Fruit fly (Drosophila melanogaster) whole organism, embryonic: Measurements from ENCODE around the gene CG4364.
A peak's percentile ranks its signal among the peaks of the same experiment; 100 is the strongest.

Experiments
- Ada2b ChIP-seq: fragments of 200-800 bp; sonication (Bioruptor generic); IDR thresholded peaks from 2 replicates; pipeline ENCODE4 v1.3.6; 2022; ENCODE audit warnings: missing biosample characterization, missing genetic modification characterization
- B-H1 ChIP-seq: fragments of 200-800 bp; sonication (Bioruptor generic); IDR thresholded peaks from 3 replicates; pipeline ENCODE4 v1.3.6; 2022; ENCODE audit warnings: missing biosample characterization, missing genetic modification characterization
- CG1024 ChIP-seq: fragments of 200-800 bp; sonication (Bioruptor generic); IDR thresholded peaks from 2 replicates; pipeline ENCODE4 v1.3.6; 2022; ENCODE audit warnings: missing biosample characterization, missing genetic modification characterization
- CG10431 ChIP-seq: fragments of 200-800 bp; sonication (Bioruptor generic); optimal IDR thresholded peaks from 3 replicates; lab custom pipeline; 2018; ENCODE audit warnings: missing biosample characterization, mild to moderate bottlenecking, missing genetic modification characterization
- CG11247 ChIP-seq: fragments of 200-800 bp; sonication (Bioruptor generic); IDR thresholded peaks from 2 replicates; pipeline ENCODE4 v1.3.6; 2022; ENCODE audit warnings: missing biosample characterization, missing genetic modification characterization
- CG11723 ChIP-seq: fragments of 200-800 bp; sonication (Bioruptor generic); optimal IDR thresholded peaks from 2 replicates; lab custom pipeline; 2017; ENCODE audit warnings: missing biosample characterization, mild to moderate bottlenecking, missing genetic modification characterization
- CG12942 ChIP-seq: fragments of 200-800 bp; sonication (Bioruptor generic); optimal IDR thresholded peaks from 3 replicates; lab custom pipeline; 2016; ENCODE audit warnings: missing biosample characterization, missing genetic modification characterization
- CG14050 ChIP-seq: fragments of 200-800 bp; sonication (Bioruptor generic); IDR thresholded peaks from 3 replicates; pipeline ENCODE4 v1.3.6; 2022; ENCODE audit warnings: missing biosample characterization, missing genetic modification characterization
- CG14860 ChIP-seq: fragments of 200-800 bp; sonication (Bioruptor generic); IDR thresholded peaks from 3 replicates; pipeline ENCODE4 v1.3.6; 2022; ENCODE audit warnings: missing biosample characterization, missing genetic modification characterization; ENCODE audit not compliant: partially characterized antibody
- CG16863 ChIP-seq: fragments of 200-800 bp; sonication (Bioruptor generic); optimal IDR thresholded peaks from 3 replicates; lab custom pipeline; 2016; ENCODE audit warnings: missing biosample characterization, missing genetic modification characterization
- CG17568 ChIP-seq: fragments of 200-800 bp; sonication (Bioruptor generic); optimal IDR thresholded peaks from 2 replicates; lab custom pipeline; 2018; ENCODE audit warnings: missing biosample characterization, mild to moderate bottlenecking, missing genetic modification characterization, moderate library complexity
- CG1792 ChIP-seq: fragments of 200-800 bp; sonication (Bioruptor generic); optimal IDR thresholded peaks from 2 replicates; lab custom pipeline; 2016; ENCODE audit warnings: missing biosample characterization, missing genetic modification characterization
- CG2202 ChIP-seq: fragments of 200-800 bp; sonication (Bioruptor generic); optimal IDR thresholded peaks from 2 replicates; lab custom pipeline; 2018; ENCODE audit warnings: missing biosample characterization, mild to moderate bottlenecking, missing genetic modification characterization
- CG31365 ChIP-seq: fragments of 200-800 bp; sonication (Bioruptor generic); optimal IDR thresholded peaks from 2 replicates; lab custom pipeline; 2018; ENCODE audit warnings: missing biosample characterization, mild to moderate bottlenecking, missing genetic modification characterization
- CG33557 ChIP-seq: fragments of 200-800 bp; sonication (Bioruptor generic); optimal IDR thresholded peaks from 2 replicates; lab custom pipeline; 2019; ENCODE audit warnings: missing biosample characterization, mild to moderate bottlenecking, missing genetic modification characterization, moderate library complexity
- CG3726 ChIP-seq: fragments of 200-800 bp; sonication (Bioruptor generic); IDR thresholded peaks from 3 replicates; pipeline ENCODE4, ENCODE4 v1.3.6; 2022; ENCODE audit warnings: missing biosample characterization, missing genetic modification characterization
- CG42726 ChIP-seq: fragments of 200-800 bp; sonication (Bioruptor generic); IDR thresholded peaks from 2 replicates; pipeline ENCODE4 v1.3.6; 2022; ENCODE audit warnings: missing biosample characterization, missing genetic modification characterization; ENCODE audit not compliant: partially characterized antibody
- CG4854 ChIP-seq: fragments of 200-800 bp; sonication (Bioruptor generic); optimal IDR thresholded peaks from 2 replicates; lab custom pipeline; 2016; ENCODE audit warnings: missing biosample characterization, missing genetic modification characterization, inconsistent platforms
- CG6854 ChIP-seq: fragments of 200-800 bp; sonication (Bioruptor generic); optimal IDR thresholded peaks from 3 replicates; lab custom pipeline; 2017; ENCODE audit warnings: missing biosample characterization, mild to moderate bottlenecking, missing genetic modification characterization
- CG7372 ChIP-seq: fragments of 200-800 bp; sonication (Bioruptor generic); IDR thresholded peaks from 2 replicates; pipeline ENCODE4 v1.3.6; 2022; ENCODE audit warnings: missing biosample characterization, missing genetic modification characterization
- CG7987 ChIP-seq: fragments of 200-800 bp; sonication (Bioruptor generic); optimal IDR thresholded peaks from 2 replicates; lab custom pipeline; 2018; ENCODE audit warnings: missing biosample characterization, mild to moderate bottlenecking, missing genetic modification characterization, moderate library complexity
- Dp ChIP-seq: fragments of 200-800 bp; sonication (Bioruptor generic); optimal IDR thresholded peaks from 2 replicates; lab custom pipeline; 2018; ENCODE audit warnings: missing biosample characterization, mild to moderate bottlenecking, missing genetic modification characterization, moderate library complexity
- Drgx ChIP-seq: fragments of 200-800 bp; sonication (Bioruptor generic); IDR thresholded peaks from 2 replicates; pipeline ENCODE4 v1.3.6; 2022; ENCODE audit warnings: missing biosample characterization, missing genetic modification characterization
- H2.0 ChIP-seq: fragments of 200-800 bp; sonication (Bioruptor generic); IDR thresholded peaks from 2 replicates; pipeline ENCODE4 v1.3.6; 2022; ENCODE audit warnings: missing biosample characterization, missing genetic modification characterization
- Hr3 ChIP-seq: fragments of 200-800 bp; sonication (Bioruptor generic); optimal IDR thresholded peaks from 3 replicates; lab custom pipeline; 2016; ENCODE audit warnings: missing biosample characterization, missing genetic modification characterization
- Lpt ChIP-seq: fragments of >200 bp; optimal IDR thresholded peaks from 2 replicates; lab custom pipeline; 2018; ENCODE audit warnings: missing biosample characterization, missing genetic modification characterization
- MBD-R2 ChIP-seq: fragments of 200-800 bp; sonication (Bioruptor generic); IDR thresholded peaks from 2 replicates; pipeline ENCODE4 v1.3.6; 2022; ENCODE audit warnings: missing biosample characterization, missing genetic modification characterization
- Med ChIP-seq: fragments of 200-800 bp; sonication (Bioruptor generic); peaks from one replicate; lab custom pipeline; 2016; ENCODE audit warnings: missing biosample characterization, missing genetic modification characterization, mild to moderate bottlenecking, inconsistent platforms, moderate library complexity
- Stat92E ChIP-seq, 3 experiments: fragments of >200 bp in 2 of 3; fragments of 200-800 bp in 1 of 3; sonication (Bioruptor generic) in 1 of 3; optimal IDR thresholded peaks; 2 replicates each; lab custom pipeline; 2017 to 2019; ENCODE audit warnings: missing biosample characterization in 3 of 3, missing genetic modification characterization in 3 of 3, mild to moderate bottlenecking in 1 of 3, moderate library complexity in 1 of 3
- bbx ChIP-seq: fragments of 200-800 bp; sonication (Bioruptor generic); IDR thresholded peaks from 2 replicates; pipeline ENCODE4 v1.3.6; 2022; ENCODE audit warnings: missing biosample characterization, missing genetic modification characterization; ENCODE audit not compliant: partially characterized antibody
- chinmo ChIP-seq: fragments of 200-800 bp; sonication (Bioruptor generic); IDR thresholded peaks from 4 replicates; pipeline ENCODE4 v1.3.6; 2022; ENCODE audit warnings: missing biosample characterization, missing genetic modification characterization; ENCODE audit not compliant: partially characterized antibody
- chn ChIP-seq: fragments of 200-800 bp; sonication (Bioruptor generic); optimal IDR thresholded peaks from 2 replicates; lab custom pipeline; 2016; ENCODE audit warnings: missing biosample characterization, missing genetic modification characterization
- cwo ChIP-seq: fragments of 200-800 bp; sonication (Bioruptor generic); optimal IDR thresholded peaks from 3 replicates; lab custom pipeline; 2017; ENCODE audit warnings: missing biosample characterization, missing genetic modification characterization, mild to moderate bottlenecking, moderate library complexity, missing genetic modification reagents
- dm ChIP-seq: fragments of 200-800 bp; sonication (Bioruptor generic); optimal IDR thresholded peaks from 3 replicates; lab custom pipeline; 2016; ENCODE audit warnings: missing biosample characterization, missing genetic modification characterization
- en ChIP-seq: fragments of 200-800 bp; sonication (Bioruptor generic); optimal IDR thresholded peaks from 2 replicates; lab custom pipeline; 2016; ENCODE audit warnings: missing biosample characterization, missing genetic modification characterization
- exex ChIP-seq: fragments of 200-800 bp; sonication (Bioruptor generic); optimal IDR thresholded peaks from 4 replicates; lab custom pipeline; 2018; ENCODE audit warnings: missing biosample characterization, mild to moderate bottlenecking, missing genetic modification characterization, moderate library complexity
- fd102C ChIP-seq: fragments of 200-800 bp; sonication (Bioruptor generic); optimal IDR thresholded peaks from 2 replicates; lab custom pipeline; 2018; ENCODE audit warnings: missing biosample characterization, mild to moderate bottlenecking, missing genetic modification characterization, moderate library complexity
- fd64A ChIP-seq: fragments of 200-800 bp; sonication (Bioruptor generic); optimal IDR thresholded peaks from 3 replicates; lab custom pipeline; 2018; ENCODE audit warnings: missing biosample characterization, mild to moderate bottlenecking, missing genetic modification characterization
- gcm2 ChIP-seq: fragments of 200-800 bp; sonication (Bioruptor generic); optimal IDR thresholded peaks from 2 replicates; lab custom pipeline; 2016; ENCODE audit warnings: missing biosample characterization, missing genetic modification characterization
- her ChIP-seq: fragments of 200-800 bp; sonication (Bioruptor generic); optimal IDR thresholded peaks from 2 replicates; lab custom pipeline; 2016; ENCODE audit warnings: missing biosample characterization, missing genetic modification characterization
- inv ChIP-seq: fragments of 200-800 bp; sonication (Bioruptor generic); IDR thresholded peaks from 2 replicates; pipeline ENCODE4 v1.3.6; 2022; ENCODE audit warnings: missing biosample characterization, missing genetic modification characterization; ENCODE audit not compliant: partially characterized antibody
- mld ChIP-seq: fragments of 200-800 bp; sonication (Bioruptor generic); IDR thresholded peaks from 3 replicates; pipeline ENCODE4 v1.3.6; 2022; ENCODE audit warnings: missing biosample characterization, missing genetic modification characterization; ENCODE audit not compliant: partially characterized antibody
- pros ChIP-seq: fragments of 200-800 bp; sonication (Bioruptor generic); optimal IDR thresholded peaks from 3 replicates; lab custom pipeline; 2019; ENCODE audit warnings: missing biosample characterization, mild to moderate bottlenecking, missing genetic modification characterization, moderate library complexity
- ssp ChIP-seq: fragments of 200-800 bp; sonication (Bioruptor generic); IDR thresholded peaks from 2 replicates; pipeline ENCODE4 v1.3.6; 2022; ENCODE audit warnings: missing biosample characterization, missing genetic modification characterization
- trh ChIP-seq: fragments of 200-800 bp; sonication (Bioruptor generic); optimal IDR thresholded peaks from 2 replicates; lab custom pipeline; 2016; ENCODE audit warnings: missing biosample characterization, missing genetic modification characterization
- twi ChIP-seq: fragments of 200-800 bp; optimal IDR thresholded peaks from 2 replicates; lab custom pipeline; 2019; ENCODE audit warnings: missing biosample characterization, mild to moderate bottlenecking, missing genetic modification characterization, moderate library complexity
- unc-4 ChIP-seq: fragments of 200-800 bp; sonication (Bioruptor generic); IDR thresholded peaks from 2 replicates; pipeline ENCODE4 v1.3.6; 2022; ENCODE audit warnings: missing biosample characterization, missing genetic modification characterization; ENCODE audit not compliant: partially characterized antibody
- yki ChIP-seq: fragments of >200 bp; optimal IDR thresholded peaks from 3 replicates; lab custom pipeline; 2018

CG4364 gene

DNA sequence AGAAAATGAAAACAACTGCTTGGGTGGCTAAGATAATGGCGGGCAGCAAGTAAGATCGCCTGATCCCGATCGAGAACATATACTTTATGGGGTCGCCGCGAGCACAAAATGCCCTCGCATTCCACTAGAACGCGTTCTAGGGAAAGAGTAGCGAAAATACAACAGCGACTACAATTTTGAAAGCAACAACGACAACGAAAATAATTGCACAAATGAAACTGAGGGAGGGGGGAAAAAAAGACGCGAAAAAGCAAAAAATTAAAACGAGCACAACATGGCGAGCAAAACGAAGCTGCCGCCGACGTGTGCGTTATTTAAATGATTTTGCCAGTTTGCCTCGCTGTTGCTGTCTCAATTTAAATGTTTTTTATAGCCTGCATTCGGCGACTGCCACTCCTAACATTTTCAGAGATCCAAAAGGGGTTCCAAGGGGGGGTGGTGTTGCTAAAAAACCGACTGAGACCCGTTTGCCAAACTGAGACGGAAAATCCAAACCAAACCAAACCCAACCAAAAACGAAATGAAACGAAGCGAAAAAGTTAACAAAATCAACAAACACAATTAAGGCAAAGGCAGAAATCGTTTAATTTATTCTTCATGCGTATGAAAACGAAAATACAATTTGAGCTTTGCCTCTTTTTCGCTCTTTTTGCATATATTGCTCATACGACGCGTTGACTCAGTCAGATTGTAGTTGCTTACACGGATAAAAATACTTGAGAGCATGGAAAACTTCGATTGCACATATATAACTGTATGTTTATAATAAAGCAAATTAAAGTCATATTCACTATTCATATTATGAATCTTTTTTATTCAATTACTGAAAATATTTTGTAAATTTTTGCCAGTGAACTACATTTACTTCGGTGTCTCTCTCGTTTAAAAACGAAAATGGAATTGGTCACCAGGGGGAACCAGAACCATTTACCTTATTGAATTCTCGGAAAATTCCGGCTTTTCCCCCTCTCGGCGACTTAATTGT is 18.4 kb downstream of the CG4364 start (continued):
- TF ChIP-seq CG10431 (GFP tag; lab: Kevin White, UChicago) (no peak), B-H1 (peak; percentile 79), her (GFP tag; lab: Kevin White, UChicago) (no peak), unc-4 (GFP tag; lab: Robert Waterston, UW) (no peak), chn (peak; percentile 10), cwo (GFP tag; lab: Kevin White, UChicago) (peak; percentile 67), CG31365 (tag; lab: Kevin White, UChicago) (no peak), CG3726 (GFP tag; lab: Robert Waterston, UW) (0 out of 3 replicates have a peak, but pooled peaks have one; percentile 48), CG1792 (GFP tag; lab: Kevin White, UChicago) (no peak), exex (tag; lab: Kevin White, UChicago) (peak; percentile 3), gcm2 (GFP tag; lab: Kevin White, UChicago) (no peak), CG7987 (GFP tag; lab: Kevin White, UChicago) (no peak), CG2202 (tag; lab: Kevin White, UChicago) (no peak), CG7372 (GFP tag; lab: Robert Waterston, UW) (peak; percentile 76), CG16863 (GFP tag; lab: Kevin White, UChicago) (no peak), chinmo (GFP tag; lab: Robert Waterston, UW) (peak; percentile 97; the same call in 3 of the 4 replicates), Ada2b (GFP tag; lab: Robert Waterston, UW) (peak; percentile 84), inv (GFP tag; lab: Robert Waterston, UW) (no peak), CG17568 (GFP tag; lab: Kevin White, UChicago) (peak; percentile 7), CG12942 (GFP tag; lab: Kevin White, UChicago) (peak; percentile 24), CG14860 (GFP tag; lab: Robert Waterston, UW) (no peak), twi (no peak), en (GFP tag; lab: Kevin White, UChicago) (no peak), mld (GFP tag; lab: Robert Waterston, UW) (no peak), CG4854 (GFP tag; lab: Kevin White, UChicago) (peak; percentile 22), CG14050 (GFP tag; lab: Robert Waterston, UW) (peak; percentile 74), CG11247 (GFP tag; lab: Robert Waterston, UW) (peak; percentile 68), H2.0 (GFP tag; lab: Robert Waterston, UW) (peak; percentile 81), trh (no peak), Hr3 (GFP tag; lab: Kevin White, UChicago) (peak; percentile 39), fd64A (no peak), Med (GFP tag; lab: Kevin White, UChicago) (peak; percentile 89), bbx (no peak), CG33557 (no peak), MBD-R2 (GFP tag; lab: Robert Waterston, UW) (peak; percentile 58; the same call in 1 of the 2 replicates), yki (lab: Kevin White, UChicago) (no peak), Lpt (GFP tag; lab: Kevin White, UChicago) (no peak), dm (no peak), CG11723 (GFP tag; lab: Kevin White, UChicago) (no peak), Drgx (GFP tag; lab: Robert Waterston, UW) (peak; percentile 92), CG6854 (GFP tag; lab: Kevin White, UChicago) (peak; percentile 56), CG1024 (GFP tag; lab: Robert Waterston, UW) (peak; percentile 54; the same call in 1 of the 2 replicates), ssp (GFP tag; lab: Robert Waterston, UW) (peak; percentile 58), fd102C (GFP tag; lab: Kevin White, UChicago) (no peak), Stat92E (GFP tag; optimal IDR thresholded peaks at IDR 0.05; lab: Kevin White, UChicago) (no peak), pros (GFP tag; lab: Kevin White, UChicago) (no peak), CG42726 (GFP tag; lab: Robert Waterston, UW) (no peak), Dp (GFP tag; lab: Kevin White, UChicago) (no peak)
